Fruit fly (Drosophila melanogaster): ENCODE results near the gene Spg7.

Gene Spg7

DNA sequence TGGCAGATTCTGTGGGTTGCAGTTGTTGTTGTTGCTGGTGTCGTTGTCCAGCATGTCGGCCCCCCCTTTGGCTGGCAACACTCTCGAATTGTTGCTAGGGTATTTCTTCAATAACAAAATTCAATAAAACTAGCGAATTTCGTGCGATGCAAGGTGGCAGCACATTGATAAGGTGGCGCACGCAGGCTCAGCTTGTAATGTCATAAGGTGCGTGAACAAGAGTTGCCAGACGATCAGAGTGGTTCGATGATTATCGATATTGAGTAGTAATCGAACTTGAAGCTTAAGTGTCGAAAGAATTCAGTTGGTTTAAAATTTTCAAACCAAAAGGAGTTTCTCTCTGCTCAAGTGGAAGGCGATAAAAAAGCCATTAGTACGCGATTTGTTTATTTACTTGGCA lies 22.1 kb upstream of the Spg7 start, which contains the start of gene CG2701 (continued):
- TF ChIP-seq ro (GFP tag; IDR thresholded peaks at IDR 0.05) (no peak), CTCF (GFP tag; optimal IDR thresholded peaks at IDR 0.05) (peak; percentile 2), repo (GFP tag; optimal IDR thresholded peaks at IDR 0.05) (no peak), CG8765 (GFP tag; IDR thresholded peaks at IDR 0.05) (no peak), Antp (GFP tag; optimal IDR thresholded peaks at IDR 0.05) (peak; percentile 44), CG11456 (GFP tag; IDR thresholded peaks at IDR 0.05) (no peak), wor (GFP tag; IDR thresholded peaks at IDR 0.05) (no peak), CG13775 (GFP tag; optimal IDR thresholded peaks at IDR 0.05) (no peak), Blimp-1 (GFP tag; optimal IDR thresholded peaks at IDR 0.05) (no peak), H15 (GFP tag; IDR thresholded peaks at IDR 0.05) (no peak), nom (GFP tag; optimal IDR thresholded peaks at IDR 0.05) (no peak), zen (tag; optimal IDR thresholded peaks at IDR 0.05) (no peak), eyg (GFP tag; optimal IDR thresholded peaks at IDR 0.05) (no peak), CG4730 (GFP tag; IDR thresholded peaks at IDR 0.05) (no peak), CG10959 (GFP tag; IDR thresholded peaks at IDR 0.05) (no peak), CG34224 (GFP tag; IDR thresholded peaks at IDR 0.05; ENCODE audit: partially characterized antibody) (peak; percentile 75), CG6272 (GFP tag; IDR thresholded peaks at IDR 0.05) (no peak), Optix (GFP tag; IDR thresholded peaks at IDR 0.05) (no peak), shn (GFP tag; optimal IDR thresholded peaks at IDR 0.05) (no peak), CHES-1-like (GFP tag; optimal IDR thresholded peaks at IDR 0.05) (peak; percentile 33), MBD-R2 (GFP tag; IDR thresholded peaks at IDR 0.05) (peak; percentile 95), bowl (GFP tag; IDR thresholded peaks at IDR 0.05) (no peak), sqz (GFP tag; optimal IDR thresholded peaks at IDR 0.05) (no peak), lbe (GFP tag; optimal IDR thresholded peaks at IDR 0.05) (no peak), CG11695 (GFP tag; IDR thresholded peaks at IDR 0.05) (no peak), zfh1 (GFP tag; IDR thresholded peaks at IDR 0.05) (no peak), ind (GFP tag; optimal IDR thresholded peaks at IDR 0.05) (peak; percentile 21), CG7987 (GFP tag; optimal IDR thresholded peaks at IDR 0.05) (no peak), Hand (GFP tag; optimal IDR thresholded peaks at IDR 0.05) (no peak), CG14050 (GFP tag; IDR thresholded peaks at IDR 0.05) (no peak), Dref (GFP tag; IDR thresholded peaks at IDR 0.05) (peak; percentile 92), ken (GFP tag; IDR thresholded peaks at IDR 0.05) (no peak), Chrac-16 (GFP tag; optimal IDR thresholded peaks at IDR 0.05) (no peak), ttk (GFP tag; IDR thresholded peaks at IDR 0.05) (no peak), Oaz (GFP tag; IDR thresholded peaks at IDR 0.05) (no peak), CG12299 (tag; optimal IDR thresholded peaks at IDR 0.05) (no peak), caup (GFP tag; optimal IDR thresholded peaks at IDR 0.05; ENCODE audit: severe bottlenecking) (no peak), CG1792 (GFP tag; optimal IDR thresholded peaks at IDR 0.05) (no peak), stwl (tag; optimal IDR thresholded peaks at IDR 0.05) (peak; percentile 80), CG10274 (GFP tag; optimal IDR thresholded peaks at IDR 0.05) (no peak), Dfd (GFP tag; optimal IDR thresholded peaks at IDR 0.05) (no peak), CG6175 (GFP tag; IDR thresholded peaks at IDR 0.05) (no peak), pho (GFP tag; optimal IDR thresholded peaks at IDR 0.05) (peak; percentile 4), GATAe (GFP tag; conservative IDR thresholded peaks at IDR 0.05) (no peak), ato (GFP tag; IDR thresholded peaks at IDR 0.05; ENCODE audit: partially characterized antibody) (peak; percentile 61; the same call in 1 of the 2 replicates), nerfin-1 (tag; optimal IDR thresholded peaks at IDR 0.05) (no peak), wdn (GFP tag; IDR thresholded peaks at IDR 0.05) (no peak), prd (optimal IDR thresholded peaks at IDR 0.05) (no peak), prd (GFP tag; IDR thresholded peaks at IDR 0.05) (no peak), slbo (GFP tag; IDR thresholded peaks at IDR 0.05) (peak; percentile 53; the same call in 1 of the 2 replicates), seq (GFP tag; IDR thresholded peaks at IDR 0.05) (no peak), hb (GFP tag; IDR thresholded peaks at IDR 0.05; ENCODE audit: partially characterized antibody) (peak; percentile 61; the same call in 1 of the 3 replicates), corto (GFP tag; optimal IDR thresholded peaks at IDR 0.05) (no peak)

Measured in whole organism, embryonic.